Fruit fly (Drosophila melanogaster) whole organism, prepupa: ENCODE measurements around the gene Tango6.

Experiments used
- Blimp-1 ChIP-seq: fragments of 200-800 bp; sonication (Bioruptor generic); optimal IDR thresholded peaks from 3 replicates; lab custom pipeline; 2017; ENCODE audit warnings: missing biosample characterization, missing genetic modification characterization, mild to moderate bottlenecking, moderate library complexity, missing genetic modification reagents
- CG11762 ChIP-seq: fragments of 200-800 bp; sonication (Bioruptor generic); optimal IDR thresholded peaks from 3 replicates; lab custom pipeline; 2016; ENCODE audit warnings: missing biosample characterization, missing genetic modification characterization; ENCODE audit not compliant: insufficient read depth
- CG1621 ChIP-seq: fragments of 200-800 bp; sonication (Bioruptor generic); optimal IDR thresholded peaks from 3 replicates; lab custom pipeline; 2018; ENCODE audit warnings: missing biosample characterization, mild to moderate bottlenecking, missing genetic modification characterization
- CG16779 ChIP-seq: fragments of 200-800 bp; sonication (Bioruptor generic); optimal IDR thresholded peaks from 3 replicates; lab custom pipeline; 2017; ENCODE audit warnings: missing biosample characterization, mild to moderate bottlenecking, missing genetic modification characterization
- CG3032 ChIP-seq: fragments of 200-800 bp; optimal IDR thresholded peaks from 2 replicates; lab custom pipeline; 2019; ENCODE audit warnings: missing biosample characterization, mild to moderate bottlenecking, missing genetic modification characterization, moderate library complexity
- CG31627 ChIP-seq: fragments of 200-800 bp; sonication (Bioruptor generic); optimal IDR thresholded peaks from 3 replicates; lab custom pipeline; 2016; ENCODE audit warnings: missing biosample characterization, missing genetic modification characterization
- CG9139 ChIP-seq: fragments of 200-800 bp; sonication (Bioruptor generic); optimal IDR thresholded peaks from 3 replicates; lab custom pipeline; 2017; ENCODE audit warnings: missing biosample characterization, mild to moderate bottlenecking, missing genetic modification characterization
- Eip75B ChIP-seq: fragments of 200-800 bp; sonication (Bioruptor generic); optimal IDR thresholded peaks from 3 replicates; lab custom pipeline; 2016; ENCODE audit warnings: missing biosample characterization, missing genetic modification characterization
- achi ChIP-seq: fragments of 200-800 bp; sonication (Bioruptor generic); optimal IDR thresholded peaks from 3 replicates; lab custom pipeline; 2016; ENCODE audit warnings: missing biosample characterization, missing genetic modification characterization
- net ChIP-seq: fragments of 200-800 bp; sonication (Bioruptor generic); optimal IDR thresholded peaks from 3 replicates; lab custom pipeline; 2016; ENCODE audit warnings: missing biosample characterization, missing genetic modification characterization
- topi ChIP-seq: fragments of 200-800 bp; sonication (Bioruptor generic); optimal IDR thresholded peaks from 3 replicates; lab custom pipeline; 2016; ENCODE audit warnings: missing biosample characterization, missing genetic modification characterization

- TF ChIP-seq net (GFP tag; lab: Kevin White, UChicago), result no peak
- no peak for TF ChIP-seq Eip75B (GFP tag; lab: Kevin White, UChicago)
- TF ChIP-seq CG16779 (tag; lab: Kevin White, UChicago), result no peak
- TF ChIP-seq CG11762 (GFP tag; lab: Kevin White, UChicago), result no peak
- no peak for TF ChIP-seq CG1621
- TF ChIP-seq CG31627, result no peak
- no peak for TF ChIP-seq Blimp-1
- TF ChIP-seq achi (GFP tag; lab: Kevin White, UChicago), result no peak
- TF ChIP-seq topi (GFP tag; lab: Kevin White, UChicago), result no peak
- no peak for TF ChIP-seq CG3032 (tag; lab: Kevin White, UChicago)
- no peak for TF ChIP-seq CG9139 (GFP tag; lab: Kevin White, UChicago)
These were observed 35.0 kb upstream of the Tango6 start for dm6 chr2L:18933867-18934266.
